Fruit fly (Drosophila melanogaster): ENCODE measurements around the gene CenG1A.
A peak's percentile ranks its signal among the peaks of the same experiment; 100 is the strongest.

Gene CenG1A

dm6 chr2L:13876698-13877097, 41.3 kb downstream of the CenG1A start (continued):
- peak; percentile 26 for TF ChIP-seq CG4820 (GFP tag; optimal IDR thresholded peaks at IDR 0.05)
- TF ChIP-seq sr (GFP tag; IDR thresholded peaks at IDR 0.05), result no peak
- peak in 1 of 2 experiments; percentile 3 for TF ChIP-seq chif (GFP tag; optimal IDR thresholded peaks at IDR 0.05)
- no peak for TF ChIP-seq bbx (GFP tag; IDR thresholded peaks at IDR 0.05; ENCODE audit: partially characterized antibody)
- TF ChIP-seq D19A (tag; optimal IDR thresholded peaks at IDR 0.05), result peak; percentile 18
- no peak for TF ChIP-seq CG7928 (GFP tag; optimal IDR thresholded peaks at IDR 0.05)
- no peak for TF ChIP-seq dati (GFP tag; IDR thresholded peaks at IDR 0.05)
- TF ChIP-seq az2 (GFP tag; optimal IDR thresholded peaks at IDR 0.05), result peak; percentile 48
- peak; percentile 73 for TF ChIP-seq CG11504 (tag; optimal IDR thresholded peaks at IDR 0.05)
- TF ChIP-seq cwo (GFP tag; optimal IDR thresholded peaks at IDR 0.05), result no peak
- TF ChIP-seq CG2120 (GFP tag; optimal IDR thresholded peaks at IDR 0.05), result no peak
- TF ChIP-seq lab (GFP tag; optimal IDR thresholded peaks at IDR 0.05), result peak; percentile 18
- TF ChIP-seq shn (GFP tag; optimal IDR thresholded peaks at IDR 0.05), result no peak
- TF ChIP-seq bab2 (GFP tag; optimal IDR thresholded peaks at IDR 0.05), result no peak
- no peak for TF ChIP-seq CG16813 (GFP tag; IDR thresholded peaks at IDR 0.05; ENCODE audit: partially characterized antibody)
- peak; percentile 10 for TF ChIP-seq Fer1 (GFP tag; optimal IDR thresholded peaks at IDR 0.05)
- no peak for TF ChIP-seq Gug (GFP tag; IDR thresholded peaks at IDR 0.05)
- no peak for TF ChIP-seq CG10543 (GFP tag; optimal IDR thresholded peaks at IDR 0.05)
- peak; percentile 39 for TF ChIP-seq zf30C (GFP tag; optimal IDR thresholded peaks at IDR 0.05)
- no peak for TF ChIP-seq Elba2 (GFP tag; optimal IDR thresholded peaks at IDR 0.05)
- TF ChIP-seq Hr51 (GFP tag; optimal IDR thresholded peaks at IDR 0.05), result peak in 1 of 2 experiments; percentile 37
- no peak for TF ChIP-seq Bgb (GFP tag; IDR thresholded peaks at IDR 0.05; ENCODE audit: partially characterized antibody)
- peak; percentile 39 for TF ChIP-seq trem (tag; optimal IDR thresholded peaks at IDR 0.05)
- peak; percentile 16 for TF ChIP-seq CG12659 (GFP tag; optimal IDR thresholded peaks at IDR 0.05)
- TF ChIP-seq lola (GFP tag; optimal IDR thresholded peaks at IDR 0.05), result peak in 1 of 3 experiments; percentile 75

dm6 chr2L:13877934-13878580, 42.7 kb downstream of the CenG1A start:
- peak; percentile 47 for TF ChIP-seq corto (GFP tag; optimal IDR thresholded peaks at IDR 0.05)
- 0 out of 4 replicates have a peak, but pooled peaks have one; percentile 59 for TF ChIP-seq chinmo (GFP tag; IDR thresholded peaks at IDR 0.05; ENCODE audit: partially characterized antibody)
- TF ChIP-seq CG10147 (GFP tag; optimal IDR thresholded peaks at IDR 0.05), result no peak
- no peak for TF ChIP-seq CG4820 (GFP tag; optimal IDR thresholded peaks at IDR 0.05)
- peak in 1 of 2 experiments; percentile 34 for TF ChIP-seq eve (GFP tag; optimal IDR thresholded peaks at IDR 0.05)
- 0 out of 2 replicates have a peak, but pooled peaks have one; percentile 15 for TF ChIP-seq bbx (GFP tag; IDR thresholded peaks at IDR 0.05; ENCODE audit: partially characterized antibody)
- TF ChIP-seq chif (GFP tag; optimal IDR thresholded peaks at IDR 0.05), result no peak
- TF ChIP-seq CG3995 (GFP tag; optimal IDR thresholded peaks at IDR 0.05), result no peak
- TF ChIP-seq H2.0 (GFP tag; IDR thresholded peaks at IDR 0.05), result no peak
- no peak for TF ChIP-seq gt (GFP tag; IDR thresholded peaks at IDR 0.05)
- 0 out of 4 replicates have a peak, but pooled peaks have one; percentile 25 for TF ChIP-seq Dll (GFP tag; IDR thresholded peaks at IDR 0.05; ENCODE audit: partially characterized antibody)
- TF ChIP-seq inv (GFP tag; IDR thresholded peaks at IDR 0.05; ENCODE audit: partially characterized antibody), result no peak
- no peak for TF ChIP-seq ken (GFP tag; IDR thresholded peaks at IDR 0.05)
- TF ChIP-seq CG10274 (GFP tag; optimal IDR thresholded peaks at IDR 0.05), result no peak
- no peak for TF ChIP-seq ro (GFP tag; IDR thresholded peaks at IDR 0.05)
- TF ChIP-seq seq (GFP tag; IDR thresholded peaks at IDR 0.05), result no peak
- 0 out of 2 replicates have a peak, but pooled peaks have one; percentile 16 for TF ChIP-seq ttk (GFP tag; IDR thresholded peaks at IDR 0.05)
- TF ChIP-seq CG3163 (GFP tag; optimal IDR thresholded peaks at IDR 0.05), result peak; percentile 95
- no peak for TF ChIP-seq Atf6 (GFP tag; IDR thresholded peaks at IDR 0.05)
- no peak for TF ChIP-seq BEAF-32 (GFP tag; optimal IDR thresholded peaks at IDR 0.05)
- peak in 1 of 2 experiments; percentile 3 for TF ChIP-seq Pdp1 (GFP tag; optimal IDR thresholded peaks at IDR 0.05)
- no peak for TF ChIP-seq Atf3 (GFP tag; optimal IDR thresholded peaks at IDR 0.05)
- TF ChIP-seq ac (GFP tag; optimal IDR thresholded peaks at IDR 0.05), result no peak
- TF ChIP-seq pita (GFP tag; optimal IDR thresholded peaks at IDR 0.05), result no peak
- no peak for TF ChIP-seq Hey (tag; optimal IDR thresholded peaks at IDR 0.05)
- TF ChIP-seq lab (GFP tag; optimal IDR thresholded peaks at IDR 0.05), result no peak
- TF ChIP-seq mld (GFP tag; IDR thresholded peaks at IDR 0.05; ENCODE audit: partially characterized antibody), result no peak

All from whole organism, embryonic.